Worm (Caenorhabditis elegans) whole organism, L4 larva: ENCODE results near the gene nhr-186.

Source experiments
- F10B5.3 ChIP-seq: sonication (generic microtip); optimal IDR thresholded peaks from 2 replicates; lab custom pipeline; 2016; ENCODE audit warnings: mild to moderate bottlenecking, missing genetic modification characterization, missing compliant biosample characterization
- F26F4.8 ChIP-seq: fragments of 200-800 bp; sonication (Bioruptor generic); conservative IDR thresholded peaks from 2 replicates; pipeline ENCODE4 v1.3.6; 2022; ENCODE audit warnings: missing genetic modification characterization, missing compliant biosample characterization
- F37D6.2 ChIP-seq: sonication (generic microtip); optimal IDR thresholded peaks from 2 replicates; lab custom pipeline; 2016; ENCODE audit warnings: mild to moderate bottlenecking, missing genetic modification characterization, missing compliant biosample characterization
- T20F7.1 ChIP-seq: fragments of 200-800 bp; sonication (Bioruptor generic); optimal IDR thresholded peaks from 2 replicates; lab custom pipeline; 2018; ENCODE audit warnings: mild to moderate bottlenecking, missing genetic modification characterization, missing compliant biosample characterization
- T26A8.4 ChIP-seq: fragments of 200-800 bp; sonication (Bioruptor generic); IDR thresholded peaks from 2 replicates; pipeline ENCODE4 v1.3.6; 2022; ENCODE audit warnings: missing genetic modification characterization, missing compliant biosample characterization
- Y105C5A.15 ChIP-seq: fragments of 200-800 bp; sonication (Bioruptor generic); IDR thresholded peaks from 2 replicates; pipeline ENCODE4 v1.3.6; 2022; ENCODE audit warnings: missing genetic modification characterization, missing compliant biosample characterization
- Y48G9A.11 ChIP-seq: fragments of 200-800 bp; sonication (Bioruptor generic); IDR thresholded peaks from 2 replicates; pipeline ENCODE4 v1.3.6; 2022; ENCODE audit warnings: missing genetic modification reagents, missing genetic modification characterization, missing compliant biosample characterization
- Y5F2A.4 ChIP-seq: fragments of 200-800 bp; sonication (Bioruptor generic); optimal IDR thresholded peaks from 2 replicates; lab custom pipeline; 2018; ENCODE audit warnings: mild to moderate bottlenecking, missing genetic modification characterization, missing compliant biosample characterization
- ZK337.2 ChIP-seq: fragments of 200-800 bp; sonication (Bioruptor generic); IDR thresholded peaks from 2 replicates; pipeline ENCODE4 v1.3.6; 2022; ENCODE audit warnings: missing genetic modification reagents, missing genetic modification characterization, missing compliant biosample characterization
- aha-1 ChIP-seq: fragments of 150-350 bp; peaks from one replicate; lab custom pipeline; 2014; ENCODE audit warnings: missing biosample characterization, missing genetic modification characterization
- ama-1 ChIP-seq: fragments of 150-350 bp; optimal IDR thresholded peaks from 2 replicates; lab custom pipeline; 2014; ENCODE audit warnings: inconsistent platforms, mixed read lengths
- ceh-32 ChIP-seq: sonication (generic microtip); optimal IDR thresholded peaks from 2 replicates; lab custom pipeline; 2016; ENCODE audit warnings: mild to moderate bottlenecking, missing genetic modification characterization, missing compliant biosample characterization; ENCODE audit not compliant: poor library complexity
- ceh-82 ChIP-seq: sonication (generic microtip); optimal IDR thresholded peaks from 2 replicates; lab custom pipeline; 2017; ENCODE audit warnings: missing biosample characterization, missing genetic modification characterization
- cey-2 ChIP-seq: sonication (generic microtip); optimal IDR thresholded peaks from 3 replicates; lab custom pipeline; 2017; ENCODE audit warnings: missing genetic modification characterization, mild to moderate bottlenecking, missing compliant biosample characterization, antibody characterized with exemption, borderline replicate concordance; ENCODE audit not compliant: insufficient read depth
- daf-16 ChIP-seq, 3 experiments: sonication (generic microtip); optimal IDR thresholded peaks; 2 replicates each; lab custom pipeline; 2016 to 2017; ENCODE audit warnings: missing genetic modification characterization in 3 of 3, missing genetic modification reagents in 3 of 3, mild to moderate bottlenecking in 2 of 3, missing compliant biosample characterization in 2 of 3, missing biosample characterization in 1 of 3, moderate library complexity in 1 of 3
- dmd-8 ChIP-seq: fragments of 200-800 bp; sonication (Bioruptor generic); IDR thresholded peaks from 2 replicates; pipeline ENCODE4 v1.3.6; 2022; ENCODE audit warnings: missing genetic modification characterization, missing compliant biosample characterization
- dve-1 ChIP-seq: sonication (generic microtip); optimal IDR thresholded peaks from 2 replicates; lab custom pipeline; 2017; ENCODE audit warnings: antibody characterized with exemption, mild to moderate bottlenecking, missing genetic modification characterization, missing compliant biosample characterization; ENCODE audit not compliant: insufficient read depth
- egl-27 ChIP-seq: sonication (generic microtip); optimal IDR thresholded peaks from 3 replicates; lab custom pipeline; 2017; ENCODE audit warnings: missing biosample characterization, missing genetic modification reagents, missing genetic modification characterization
- egl-43 ChIP-seq: fragments of 200-800 bp; sonication (Bioruptor generic); IDR thresholded peaks from 2 replicates; pipeline ENCODE4 v1.3.6; 2022; ENCODE audit warnings: missing genetic modification reagents, missing genetic modification characterization, missing compliant biosample characterization
- hlh-30 ChIP-seq: sonication (generic microtip); optimal IDR thresholded peaks from 2 replicates; lab custom pipeline; 2017; ENCODE audit warnings: antibody characterized with exemption, mild to moderate bottlenecking, missing genetic modification characterization, missing compliant biosample characterization; ENCODE audit not compliant: insufficient read depth
- hmg-1.1 ChIP-seq: fragments of 200-800 bp; sonication (Bioruptor generic); IDR thresholded peaks from 2 replicates; pipeline ENCODE4 v1.3.6; 2022; ENCODE audit warnings: missing genetic modification reagents, missing genetic modification characterization, missing compliant biosample characterization
- lin-13 ChIP-seq: fragments of 150-350 bp; optimal IDR thresholded peaks from 2 replicates; lab custom pipeline; 2014; ENCODE audit warnings: missing biosample characterization, missing genetic modification reagents, missing genetic modification characterization
- lsy-2 ChIP-seq, 2 experiments: fragments of 150-350 bp in 1 of 2; sonication (generic microtip) in 1 of 2; optimal IDR thresholded peaks; 2 replicates each; lab custom pipeline; 2014 to 2017; ENCODE audit warnings: missing biosample characterization in 2 of 2, missing genetic modification characterization in 2 of 2
- mdl-1 ChIP-seq, 2 experiments: fragments of 150-350 bp in 1 of 2; sonication (generic microtip) in 1 of 2; optimal IDR thresholded peaks; 2 replicates each; lab custom pipeline; 2014 to 2017; ENCODE audit warnings: missing biosample characterization in 2 of 2, missing genetic modification characterization in 2 of 2
- mes-2 ChIP-seq: sonication (generic microtip); optimal IDR thresholded peaks from 2 replicates; lab custom pipeline; 2016; ENCODE audit warnings: missing genotype, mild to moderate bottlenecking, missing genetic modification characterization, missing compliant biosample characterization; ENCODE audit not compliant: poor library complexity, severe bottlenecking
- mxl-2 ChIP-seq: fragments of 200-800 bp; sonication (Bioruptor generic); conservative IDR thresholded peaks from 2 replicates; pipeline ENCODE4 v1.3.6; 2022; ENCODE audit warnings: missing genetic modification reagents, missing genetic modification characterization, missing compliant biosample characterization
- mxl-3 ChIP-seq: fragments of 200-800 bp; sonication (Bioruptor generic); optimal IDR thresholded peaks from 2 replicates; lab custom pipeline; 2018; ENCODE audit warnings: mild to moderate bottlenecking, missing genetic modification characterization, missing compliant biosample characterization
- nhr-111 ChIP-seq: fragments of 200-800 bp; sonication (Bioruptor generic); optimal IDR thresholded peaks from 2 replicates; lab custom pipeline; 2018; ENCODE audit warnings: mild to moderate bottlenecking, missing genetic modification characterization, missing compliant biosample characterization
- nhr-41 ChIP-seq: fragments of 200-800 bp; sonication (Bioruptor generic); IDR thresholded peaks from 2 replicates; pipeline ENCODE4 v1.3.6; 2022; ENCODE audit warnings: missing genetic modification reagents, missing genetic modification characterization, missing compliant biosample characterization
- nhr-6 ChIP-seq: fragments of 150-350 bp; optimal IDR thresholded peaks from 2 replicates; lab custom pipeline; 2014; ENCODE audit warnings: missing biosample characterization, missing genetic modification characterization
- set-16 ChIP-seq: fragments of 200-800 bp; sonication (Bioruptor generic); IDR thresholded peaks from 2 replicates; pipeline ENCODE4 v1.3.6; 2022; ENCODE audit warnings: missing genetic modification reagents, missing genetic modification characterization, missing compliant biosample characterization
- skn-1 ChIP-seq: fragments of 150-350 bp; optimal IDR thresholded peaks from 2 replicates; lab custom pipeline; 2014; ENCODE audit warnings: missing biosample characterization, missing genetic modification characterization
- snpc-1.2 ChIP-seq: fragments of 200-800 bp; sonication (Bioruptor generic); IDR thresholded peaks from 2 replicates; pipeline ENCODE4 v1.3.6; 2022; ENCODE audit warnings: missing genetic modification reagents, missing genetic modification characterization, missing compliant biosample characterization
- snpc-4 ChIP-seq: fragments of 150-350 bp; optimal IDR thresholded peaks from 2 replicates; lab custom pipeline; 2014; ENCODE audit warnings: missing biosample characterization, missing genetic modification characterization
- unc-62 ChIP-seq, 3 experiments: fragments of 150-350 bp in 1 of 3; sonication (generic microtip); optimal IDR thresholded peaks in 2 of 3; peaks in 1 of 3; 1 replicate in 1 of 3; 2 replicates in 2 of 3; lab custom pipeline; 2014 to 2017; ENCODE audit warnings: missing biosample characterization in 3 of 3, missing genetic modification characterization in 3 of 3, missing genetic modification reagents in 3 of 3, missing genotype in 1 of 3
- zag-1 ChIP-seq: fragments of 150-350 bp; optimal IDR thresholded peaks from 2 replicates; lab custom pipeline; 2014; ENCODE audit warnings: missing biosample characterization, missing genetic modification characterization
- zfp-2 ChIP-seq: sonication (generic microtip); optimal IDR thresholded peaks from 2 replicates; lab custom pipeline; 2016; ENCODE audit warnings: mild to moderate bottlenecking, missing genetic modification characterization, missing compliant biosample characterization
- zfp-3 ChIP-seq: fragments of 200-800 bp; sonication (Bioruptor generic); conservative IDR thresholded peaks from 2 replicates; pipeline ENCODE4 v1.3.6; 2022; ENCODE audit warnings: missing genetic modification reagents, missing genetic modification characterization, missing compliant biosample characterization
- zip-2 ChIP-seq: fragments of 150-350 bp; optimal IDR thresholded peaks from 2 replicates; lab custom pipeline; 2014; ENCODE audit warnings: missing biosample characterization, missing genetic modification characterization

nhr-186 gene

ce11 chrV:3831616-3832015 lies 23.1 kb downstream of the nhr-186 start, which contains the start of gene H10D18.5:
Gene H10D18.5, minus strand, starts transcription at chrV:3831716.
- TF ChIP-seq Y5F2A.4 (GFP tag; lab: Kevin White, UChicago) (no peak), mxl-2 (GFP tag; lab: Robert Waterston, UW) (no peak)
- TF ChIP-seq, all 104 proteins: peak for 0

ce11 chrV:3825190-3825589 lies 29.6 kb downstream of the nhr-186 start:
- no peak for TF ChIP-seq egl-43 (GFP tag; lab: Robert Waterston, UW)
- TF ChIP-seq aha-1 (tag; lab: Kevin White, UChicago) = peak; percentile 97

ce11 chrV:3820875-3821274 lies 33.9 kb downstream of the nhr-186 start:
- TF ChIP-seq zag-1 (tag; lab: Kevin White, UChicago) (no peak), skn-1 (tag; lab: Kevin White, UChicago) (no peak), ceh-82 (tag; lab: Kevin White, UChicago) (no peak), T20F7.1 (no peak), unc-62 (GFP tag; optimal IDR thresholded peaks at IDR 0.05 in 1 of 2; lab: Kevin White, UChicago) (no peak), unc-62 (tag; optimal IDR thresholded peaks at IDR 0.05; lab: Kevin White, UChicago) (no peak), lsy-2 (tag; optimal IDR thresholded peaks at IDR 0.05; lab: Kevin White, UChicago) (no peak), snpc-1.2 (GFP tag; lab: Robert Waterston, UW) (no peak), cey-2 (no peak), nhr-6 (tag; lab: Kevin White, UChicago) (no peak)
- TF ChIP-seq, all 104 proteins: peak for 0

ce11 chrV:3814938-3815337 lies 39.8 kb downstream of the nhr-186 start, which contains the start of gene H10D18.1:
Gene H10D18.1, plus strand, starts transcription at chrV:3815214.
- TF ChIP-seq zfp-2 (tag; lab: Kevin White, UChicago) (no peak), zip-2 (tag; lab: Kevin White, UChicago) (no peak), ceh-32 (tag; lab: Kevin White, UChicago) (no peak), mdl-1 (tag; optimal IDR thresholded peaks at IDR 0.05; lab: Kevin White, UChicago) (peak in 1 of 2 experiments; percentile 6), hlh-30 (tag; lab: Kevin White, UChicago) (peak; percentile 46)

- TF ChIP-seq ceh-32 (tag; lab: Kevin White, UChicago) (no peak), nhr-111 (GFP tag; lab: Kevin White, UChicago) (no peak), aha-1 (tag; lab: Kevin White, UChicago) (peak; percentile 7), snpc-4 (no peak), mes-2 (tag; lab: Kevin White, UChicago) (no peak), set-16 (peak; percentile 51), F37D6.2 (tag; lab: Kevin White, UChicago) (no peak), daf-16 (GFP tag; optimal IDR thresholded peaks at IDR 0.05; lab: Kevin White, UChicago) (no peak), daf-16 (tag; optimal IDR thresholded peaks at IDR 0.05; lab: Kevin White, UChicago) (no peak), dve-1 (tag; lab: Kevin White, UChicago) (no peak), ama-1 (no peak), T26A8.4 (GFP tag; lab: Robert Waterston, UW) (no peak), zag-1 (tag; lab: Kevin White, UChicago) (no peak), F26F4.8 (GFP tag; lab: Robert Waterston, UW) (no peak)
Measured at ce11 chrV:3814009-3814408, 40.7 kb downstream of the nhr-186 start.

ce11 chrV:3812291-3812690 lies 42.5 kb downstream of the nhr-186 start, which contains the start of gene scl-12:
Gene scl-12, plus strand, starts transcription at chrV:3812591.
- TF ChIP-seq T20F7.1 (no peak), Y105C5A.15 (GFP tag; lab: Robert Waterston, UW) (no peak), egl-27 (tag; lab: Kevin White, UChicago) (no peak), unc-62 (GFP tag; optimal IDR thresholded peaks at IDR 0.05 in 1 of 2; lab: Kevin White, UChicago) (no peak), unc-62 (tag; optimal IDR thresholded peaks at IDR 0.05; lab: Kevin White, UChicago) (no peak), nhr-41 (GFP tag; lab: Robert Waterston, UW) (no peak), hmg-1.1 (GFP tag; lab: Robert Waterston, UW) (no peak), lin-13 (GFP tag; lab: Kevin White, UChicago) (no peak), dmd-8 (0 out of 2 replicates have a peak, but pooled peaks have one; percentile 31), aha-1 (tag; lab: Kevin White, UChicago) (peak; percentile 47), ZK337.2 (GFP tag; lab: Robert Waterston, UW) (no peak), zfp-2 (tag; lab: Kevin White, UChicago) (no peak), F10B5.3 (tag; lab: Kevin White, UChicago) (no peak), zfp-3 (no peak), mxl-3 (GFP tag; lab: Kevin White, UChicago) (no peak), Y48G9A.11 (no peak)
